Fruit fly (Drosophila melanogaster): ENCODE data around the gene CG15385.

dm6 chr2L:2189100-2189499 is 23.3 kb downstream of the CG15385 start:
- TF ChIP-seq pan (optimal IDR thresholded peaks at IDR 0.05) (no peak), CG8478 (optimal IDR thresholded peaks at IDR 0.05) (no peak), psq (optimal IDR thresholded peaks at IDR 0.05) (no peak), Dll (optimal IDR thresholded peaks at IDR 0.05) (no peak), usp (GFP tag; optimal IDR thresholded peaks at IDR 0.05) (no peak)
